Worm (Caenorhabditis elegans) whole organism, L3 larva: ENCODE data around the gene Y37E11AL.2.

Experiments
- ZK546.5 ChIP-seq: sonication (generic microtip); optimal IDR thresholded peaks from 2 replicates; lab custom pipeline; 2017; ENCODE audit warnings: missing biosample characterization, missing genetic modification characterization
- aly-2 ChIP-seq: fragments of 150-350 bp; optimal IDR thresholded peaks from 2 replicates; lab custom pipeline; 2014; ENCODE audit warnings: missing biosample characterization, missing genetic modification characterization
- ama-1 ChIP-seq: fragments of 150-350 bp; optimal IDR thresholded peaks from 2 replicates; lab custom pipeline; 2018
- ceh-16 ChIP-seq: sonication (generic microtip); optimal IDR thresholded peaks from 2 replicates; lab custom pipeline; 2017; ENCODE audit warnings: missing biosample characterization, missing genetic modification characterization
- ceh-28 ChIP-seq: fragments of 150-350 bp; optimal IDR thresholded peaks from 2 replicates; lab custom pipeline; 2014; ENCODE audit warnings: missing biosample characterization, missing genetic modification reagents, missing genetic modification characterization
- ceh-82 ChIP-seq: fragments of 150-350 bp; optimal IDR thresholded peaks from 2 replicates; lab custom pipeline; 2014; ENCODE audit warnings: missing biosample characterization, missing genetic modification characterization
- ceh-9 ChIP-seq: sonication (generic microtip); optimal IDR thresholded peaks from 2 replicates; lab custom pipeline; 2018; ENCODE audit warnings: missing biosample characterization, missing genetic modification characterization
- daf-12 ChIP-seq: fragments of 150-350 bp; optimal IDR thresholded peaks from 2 replicates; lab custom pipeline; 2014; ENCODE audit warnings: missing biosample characterization, missing genetic modification reagents, missing genetic modification characterization
- egl-5 ChIP-seq: fragments of 150-350 bp; optimal IDR thresholded peaks from 2 replicates; lab custom pipeline; 2017; ENCODE audit warnings: missing biosample characterization, missing genetic modification reagents, missing genetic modification characterization, inconsistent platforms
- elt-1 ChIP-seq: fragments of 150-350 bp; optimal IDR thresholded peaks from 2 replicates; lab custom pipeline; 2014; ENCODE audit warnings: missing biosample characterization, missing genetic modification characterization
- elt-2 ChIP-seq: sonication (generic microtip); optimal IDR thresholded peaks from 2 replicates; lab custom pipeline; 2016; ENCODE audit warnings: missing genetic modification reagents, mild to moderate bottlenecking, missing genetic modification characterization, missing compliant biosample characterization
- elt-3 ChIP-seq, 3 experiments: fragments of 150-350 bp in 1 of 3; sonication (generic microtip) in 2 of 3; optimal IDR thresholded peaks; 2 replicates in 2 of 3; 4 replicates in 1 of 3; lab custom pipeline; 2014 to 2017; ENCODE audit warnings: missing biosample characterization in 3 of 3, missing genetic modification characterization in 3 of 3
- fkh-10 ChIP-seq: sonication (generic microtip); optimal IDR thresholded peaks from 2 replicates; lab custom pipeline; 2017; ENCODE audit warnings: missing biosample characterization, missing genetic modification reagents, missing genetic modification characterization
- fkh-2 ChIP-seq: fragments of 150-350 bp; optimal IDR thresholded peaks from 2 replicates; lab custom pipeline; 2014; ENCODE audit warnings: missing biosample characterization, missing genetic modification reagents, missing genetic modification characterization
- fos-1 ChIP-seq: fragments of 150-350 bp; optimal IDR thresholded peaks from 2 replicates; lab custom pipeline; 2014; ENCODE audit warnings: missing biosample characterization, missing genetic modification characterization
- hmg-11 ChIP-seq: sonication (generic microtip); optimal IDR thresholded peaks from 2 replicates; lab custom pipeline; 2016; ENCODE audit warnings: missing genetic modification characterization, missing compliant biosample characterization
- jun-1 ChIP-seq: fragments of 150-350 bp; optimal IDR thresholded peaks from 2 replicates; lab custom pipeline; 2014; ENCODE audit warnings: missing biosample characterization, missing genetic modification reagents, missing genetic modification characterization
- lin-15B ChIP-seq: fragments of 150-350 bp; optimal IDR thresholded peaks from 2 replicates; lab custom pipeline; 2014; ENCODE audit warnings: missing biosample characterization, missing genetic modification characterization
- lin-39 ChIP-seq: fragments of 150-350 bp; optimal IDR thresholded peaks from 2 replicates; lab custom pipeline; 2018; ENCODE audit warnings: missing biosample characterization, missing genetic modification reagents, missing genetic modification characterization
- lsy-12 ChIP-seq: sonication (generic microtip); optimal IDR thresholded peaks from 2 replicates; lab custom pipeline; 2016; ENCODE audit warnings: mild to moderate bottlenecking, missing genetic modification characterization, missing compliant biosample characterization
- mml-1 ChIP-seq: fragments of 150-350 bp; sonication (generic microtip); optimal IDR thresholded peaks from 3 replicates; lab custom pipeline; 2014; ENCODE audit warnings: missing biosample characterization, missing genetic modification characterization
- nfya-1 ChIP-seq: sonication (generic microtip); optimal IDR thresholded peaks from 2 replicates; lab custom pipeline; 2017; ENCODE audit warnings: missing genetic modification characterization, mild to moderate bottlenecking, missing compliant biosample characterization, antibody characterized with exemption, moderate library complexity; ENCODE audit not compliant: insufficient read depth
- nhr-11 ChIP-seq: fragments of 150-350 bp; optimal IDR thresholded peaks from 2 replicates; lab custom pipeline; 2014; ENCODE audit warnings: missing biosample characterization, missing genetic modification characterization
- nhr-12 ChIP-seq: fragments of 150-350 bp; optimal IDR thresholded peaks from 2 replicates; lab custom pipeline; 2014; ENCODE audit warnings: missing biosample characterization, missing genetic modification characterization
- nhr-23 ChIP-seq: fragments of 150-350 bp; optimal IDR thresholded peaks from 2 replicates; lab custom pipeline; 2014; ENCODE audit warnings: missing biosample characterization, missing genetic modification reagents, missing genetic modification characterization
- nhr-237 ChIP-seq: fragments of 150-350 bp; optimal IDR thresholded peaks from 2 replicates; lab custom pipeline; 2014; ENCODE audit warnings: missing biosample characterization, missing genetic modification characterization
- nhr-28 ChIP-seq: fragments of 150-350 bp; optimal IDR thresholded peaks from 2 replicates; lab custom pipeline; 2014; ENCODE audit warnings: missing biosample characterization, missing genetic modification characterization
- nhr-67 ChIP-seq: fragments of 150-350 bp; optimal IDR thresholded peaks from 2 replicates; lab custom pipeline; 2014; ENCODE audit warnings: missing biosample characterization, missing genetic modification characterization
- pha-4 ChIP-seq: fragments of 150-350 bp; optimal IDR thresholded peaks from 2 replicates; lab custom pipeline; 2014; ENCODE audit warnings: missing biosample characterization, missing genetic modification reagents, missing genetic modification characterization
- pqm-1 ChIP-seq: fragments of 150-350 bp; optimal IDR thresholded peaks from 2 replicates; lab custom pipeline; 2017; ENCODE audit warnings: missing biosample characterization, missing genetic modification characterization, inconsistent platforms
- skn-1 ChIP-seq: fragments of 150-350 bp; optimal IDR thresholded peaks from 2 replicates; lab custom pipeline; 2014; ENCODE audit warnings: missing biosample characterization, missing genetic modification characterization
- snpc-4 ChIP-seq: fragments of 150-350 bp; optimal IDR thresholded peaks from 2 replicates; lab custom pipeline; 2014; ENCODE audit warnings: missing biosample characterization, missing genetic modification characterization
- unc-39 ChIP-seq: sonication (generic microtip); optimal IDR thresholded peaks from 4 replicates; lab custom pipeline; 2017; ENCODE audit warnings: missing biosample characterization, missing genetic modification characterization
- unc-62 ChIP-seq: fragments of 150-350 bp; sonication (generic microtip); optimal IDR thresholded peaks from 4 replicates; lab custom pipeline; 2014; ENCODE audit warnings: missing biosample characterization, missing genetic modification reagents, missing genetic modification characterization
- ztf-11 ChIP-seq: fragments of 150-350 bp; optimal IDR thresholded peaks from 2 replicates; lab custom pipeline; 2014; ENCODE audit warnings: missing biosample characterization, missing genetic modification characterization
- ztf-4 ChIP-seq: fragments of 150-350 bp; optimal IDR thresholded peaks from 2 replicates; lab custom pipeline; 2014; ENCODE audit warnings: missing biosample characterization, missing genetic modification characterization

Gene Y37E11AL.2

DNA sequence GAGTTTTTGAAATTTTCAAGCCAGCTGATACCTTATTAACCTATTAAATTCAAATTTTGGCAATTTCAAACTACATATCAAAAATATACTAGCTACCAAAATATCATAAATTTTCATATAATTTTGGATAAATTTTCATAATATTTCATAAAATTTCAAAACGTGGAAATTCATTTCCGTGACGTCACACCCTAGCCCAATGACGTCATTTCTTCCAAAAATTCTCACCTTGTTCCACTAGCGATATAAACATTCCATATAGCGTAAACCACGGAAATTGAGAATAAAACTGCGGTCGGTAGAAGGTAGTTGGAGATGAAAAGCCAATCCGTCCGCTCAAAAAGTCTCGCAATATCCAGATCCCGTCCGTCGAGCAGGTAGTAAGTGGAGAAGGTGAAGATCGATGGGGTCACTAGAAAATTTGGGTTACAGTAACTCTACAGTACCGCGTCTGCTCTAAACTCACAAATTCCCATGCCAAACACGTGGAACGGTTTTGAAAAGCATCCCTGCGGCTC is 37.1 kb upstream of the Y37E11AL.2 start:
- TF ChIP-seq unc-39 (no peak), ZK546.5 (tag; lab: Kevin White, UChicago) (no peak), nfya-1 (tag; lab: Kevin White, UChicago) (no peak), pha-4 (tag; lab: Kevin White, UChicago) (no peak), ama-1 (lab: Kevin White, UChicago) (no peak), pqm-1 (no peak), ztf-4 (tag; lab: Kevin White, UChicago) (no peak), nhr-23 (no peak), nhr-237 (tag; lab: Kevin White, UChicago) (no peak), ceh-28 (tag; lab: Kevin White, UChicago) (no peak), elt-1 (no peak), ceh-9 (tag; lab: Kevin White, UChicago) (no peak), ceh-82 (tag; lab: Kevin White, UChicago) (no peak), fos-1 (no peak), ztf-11 (tag; lab: Kevin White, UChicago) (no peak), fkh-2 (tag; lab: Kevin White, UChicago) (no peak), nhr-28 (tag; lab: Kevin White, UChicago) (no peak), mml-1 (tag; lab: Kevin White, UChicago) (no peak), jun-1 (tag; lab: Kevin White, UChicago) (no peak)

DNA sequence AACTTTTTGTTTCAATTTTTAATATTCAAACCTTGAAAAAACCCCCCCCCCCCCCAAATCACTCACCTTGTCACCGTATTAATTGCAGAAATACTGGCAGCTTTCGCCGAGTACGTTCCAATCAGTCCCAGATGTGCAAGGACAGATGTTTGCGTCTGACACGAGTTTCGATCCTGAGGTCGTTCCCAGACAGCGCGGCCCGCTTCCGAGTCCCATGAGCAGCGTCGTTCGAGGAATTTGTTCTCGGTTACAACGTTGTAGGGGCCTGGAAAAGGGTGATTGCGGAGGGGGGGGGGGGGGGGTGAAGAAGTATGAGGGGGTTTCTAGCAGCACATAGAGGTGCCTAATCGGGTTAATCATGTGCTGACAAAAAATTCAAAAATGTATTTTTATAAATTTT is 35.4 kb upstream of the Y37E11AL.2 start:
- TF ChIP-seq nhr-67: no peak
- TF ChIP-seq fkh-2 (tag; lab: Kevin White, UChicago): no peak
- TF ChIP-seq egl-5 (tag; lab: Kevin White, UChicago): no peak
- no peak for TF ChIP-seq snpc-4 (tag; lab: Kevin White, UChicago)
- no peak for TF ChIP-seq nhr-11 (tag; lab: Kevin White, UChicago)
- no peak for TF ChIP-seq daf-12 (tag; lab: Kevin White, UChicago)
- TF ChIP-seq pha-4 (tag; lab: Kevin White, UChicago): no peak
- TF ChIP-seq, all 47 proteins: peak for 0

- TF ChIP-seq pha-4 (tag; lab: Kevin White, UChicago): no peak
- no peak for TF ChIP-seq nhr-28 (tag; lab: Kevin White, UChicago)
- TF ChIP-seq nhr-12: no peak
- TF ChIP-seq mml-1 (tag; lab: Kevin White, UChicago): no peak
- no peak for TF ChIP-seq lin-39
- no peak for TF ChIP-seq elt-2 (tag; lab: Kevin White, UChicago)
- TF ChIP-seq aly-2 (tag; lab: Kevin White, UChicago): no peak
- TF ChIP-seq lsy-12 (tag; lab: Kevin White, UChicago): no peak
- TF ChIP-seq skn-1: no peak
- no peak for TF ChIP-seq snpc-4 (tag; lab: Kevin White, UChicago)
- TF ChIP-seq pqm-1: no peak
- TF ChIP-seq fkh-2 (tag; lab: Kevin White, UChicago): no peak
- no peak for TF ChIP-seq unc-39
- TF ChIP-seq ceh-16 (tag; lab: Kevin White, UChicago): no peak
- no peak for TF ChIP-seq hmg-11
- no peak for TF ChIP-seq nhr-23
- no peak for TF ChIP-seq lin-15B (tag; lab: Kevin White, UChicago)
- TF ChIP-seq ceh-28 (tag; lab: Kevin White, UChicago): no peak
- no peak for TF ChIP-seq daf-12 (tag; lab: Kevin White, UChicago)
Measured at ce11 chrIV:3665089-3665488, 33.2 kb upstream of the Y37E11AL.2 start.

- no peak for TF ChIP-seq jun-1 (tag; lab: Kevin White, UChicago)
- no peak for TF ChIP-seq elt-3 (tag; optimal IDR thresholded peaks at IDR 0.05; lab: Kevin White, UChicago)
- no peak for TF ChIP-seq unc-62 (GFP tag; lab: Kevin White, UChicago)
- TF ChIP-seq pha-4 (tag; lab: Kevin White, UChicago): no peak
- no peak for TF ChIP-seq ztf-4 (tag; lab: Kevin White, UChicago)
- no peak for TF ChIP-seq nhr-237 (tag; lab: Kevin White, UChicago)
- TF ChIP-seq nhr-67: no peak
- no peak for TF ChIP-seq unc-39
Measured at ce11 chrIV:3666543-3666942, 31.8 kb upstream of the Y37E11AL.2 start.

DNA sequence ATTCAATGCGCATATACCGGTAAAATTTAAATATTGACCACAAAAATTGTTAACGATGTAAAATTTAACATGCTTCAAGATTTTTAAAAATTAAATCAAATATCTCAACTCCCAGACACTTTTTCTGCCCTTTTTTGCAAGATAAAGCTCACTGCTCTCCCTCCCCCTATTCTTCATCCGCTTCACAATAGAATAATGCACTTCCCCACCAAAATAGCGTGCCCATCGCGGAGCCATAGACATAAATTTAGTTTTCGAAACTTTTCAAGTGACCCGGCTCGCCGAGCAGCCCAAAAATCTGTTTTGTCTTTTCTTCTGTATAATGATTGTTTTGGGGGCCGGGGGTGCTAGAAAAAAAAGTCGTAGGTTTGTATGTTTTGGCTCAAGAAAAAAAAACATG is 30.5 kb upstream of the Y37E11AL.2 start:
- peak; percentile 29 for TF ChIP-seq fkh-10
- TF ChIP-seq daf-12 (tag; lab: Kevin White, UChicago): no peak
